Fruit fly (Drosophila melanogaster) whole organism, wandering third instar larva: ENCODE results near the gene B9d2.

Experiments
- Abd-B ChIP-seq: fragments of >200 bp; optimal IDR thresholded peaks from 2 replicates; lab custom pipeline; 2017; ENCODE audit warnings: missing biosample characterization, missing genetic modification characterization
- CG9705 ChIP-seq: fragments of 200-800 bp; sonication (Bioruptor generic); optimal IDR thresholded peaks from 2 replicates; lab custom pipeline; 2018; ENCODE audit warnings: missing biosample characterization, mild to moderate bottlenecking, missing genetic modification characterization
- Dif ChIP-seq: fragments of 200-275, 200-300 bp; sonication (Bioruptor generic); optimal IDR thresholded peaks from 2 replicates; lab custom pipeline; 2018; ENCODE audit warnings: missing biosample characterization, missing genetic modification characterization; ENCODE audit not compliant: partially characterized antibody
- GATAd ChIP-seq: sonication (Bioruptor generic); optimal IDR thresholded peaks from 2 replicates; lab custom pipeline; 2016; ENCODE audit warnings: missing biosample characterization, missing genetic modification characterization
- OdsH ChIP-seq: fragments of 200-800 bp; sonication (Bioruptor generic); optimal IDR thresholded peaks from 2 replicates; lab custom pipeline; 2016; ENCODE audit warnings: missing biosample characterization, mild to moderate bottlenecking, missing genetic modification characterization
- br ChIP-seq: fragments of 200-800 bp; sonication (Bioruptor generic); optimal IDR thresholded peaks from 2 replicates; lab custom pipeline; 2016; ENCODE audit warnings: missing biosample characterization, missing genetic modification characterization
- foxo ChIP-seq, 2 experiments: fragments of 200-800 bp; sonication (Bioruptor generic); optimal IDR thresholded peaks; 2 replicates in 1 of 2; 3 replicates in 1 of 2; lab custom pipeline; 2016 to 2017; ENCODE audit warnings: missing biosample characterization in 2 of 2, missing genetic modification characterization in 2 of 2
- fru ChIP-seq: fragments of 200-800 bp; sonication (Bioruptor generic); optimal IDR thresholded peaks from 3 replicates; lab custom pipeline; 2016; ENCODE audit warnings: missing biosample characterization, mild to moderate bottlenecking, missing genetic modification characterization
- lola ChIP-seq: fragments of >200 bp; optimal IDR thresholded peaks from 2 replicates; lab custom pipeline; 2017; ENCODE audit warnings: missing biosample characterization, missing genetic modification characterization
- psq ChIP-seq: fragments of 200-800 bp; sonication (Bioruptor generic); optimal IDR thresholded peaks from 3 replicates; lab custom pipeline; 2017; ENCODE audit warnings: missing biosample characterization, mild to moderate bottlenecking, missing genetic modification characterization, moderate library complexity
- sv ChIP-seq: fragments of 200-800 bp; sonication (Bioruptor generic); optimal IDR thresholded peaks from 3 replicates; lab custom pipeline; 2016; ENCODE audit warnings: missing biosample characterization, missing genetic modification characterization
- usp ChIP-seq: fragments of >200 bp; optimal IDR thresholded peaks from 2 replicates; lab custom pipeline; 2017; ENCODE audit warnings: missing biosample characterization, missing genetic modification characterization

DNA sequence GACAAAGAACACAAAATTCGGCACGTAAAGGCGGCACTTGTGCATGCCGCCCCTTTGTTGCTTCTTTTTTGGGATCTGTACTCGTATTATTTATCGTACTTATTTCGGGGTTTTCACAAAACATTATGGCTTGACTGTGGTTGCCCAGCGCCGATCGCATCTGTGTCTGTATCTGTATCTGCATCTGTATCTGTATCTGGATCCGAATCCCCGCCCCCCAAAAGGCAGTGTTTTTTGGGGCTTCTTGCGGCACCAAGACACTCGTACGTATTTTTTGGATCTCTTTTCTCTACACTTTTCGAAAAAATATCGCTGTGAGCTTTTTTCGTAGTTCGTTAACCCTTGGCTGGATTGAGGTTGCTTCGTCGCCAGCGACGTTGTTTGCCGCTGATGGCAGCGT, 42.8 kb downstream of the B9d2 start:
- TF ChIP-seq lola (GFP tag; lab: Kevin White, UChicago) (no peak), psq (GFP tag; lab: Kevin White, UChicago) (no peak), foxo (GFP tag; optimal IDR thresholded peaks at IDR 0.05; lab: Kevin White, UChicago) (no peak), GATAd (no peak), OdsH (GFP tag; lab: Kevin White, UChicago) (no peak), CG9705 (no peak), sv (GFP tag; lab: Kevin White, UChicago) (no peak), br (GFP tag; lab: Kevin White, UChicago) (peak; percentile 12), Abd-B (GFP tag; lab: Kevin White, UChicago) (no peak), fru (GFP tag; lab: Kevin White, UChicago) (no peak), usp (GFP tag; lab: Kevin White, UChicago) (no peak), Dif (GFP tag; lab: Kevin White, UChicago) (peak; percentile 24)
